Fruit fly (Drosophila melanogaster): Measurements from ENCODE around the gene knrl.

dm6 chr3L:20610452-20610851 lies 10.0 kb downstream of the knrl start:
- TF ChIP-seq CTCF (optimal IDR thresholded peaks at IDR 0.05) (no peak), CG8478 (optimal IDR thresholded peaks at IDR 0.05) (no peak)
